Fruit fly (Drosophila melanogaster) whole organism, pupa: Measurements from ENCODE around the gene kst.

Experiments used
- CG10348 ChIP-seq: fragments of 200-800 bp; sonication (Bioruptor generic); IDR thresholded peaks from 2 replicates; pipeline ENCODE4 v1.3.6; 2022; ENCODE audit warnings: missing biosample characterization, missing genetic modification characterization
- CG12605 ChIP-seq: fragments of 200-800 bp; sonication (Bioruptor generic); IDR thresholded peaks from 2 replicates; pipeline ENCODE4 v1.3.6; 2022; ENCODE audit warnings: missing biosample characterization, missing genetic modification characterization
- CG13204 ChIP-seq: fragments of 200-800 bp; sonication (Bioruptor generic); optimal IDR thresholded peaks from 2 replicates; lab custom pipeline; 2018; ENCODE audit warnings: missing biosample characterization, mild to moderate bottlenecking, missing genetic modification characterization, moderate library complexity
- CG14655 ChIP-seq: fragments of 200-800 bp; sonication (Bioruptor generic); optimal IDR thresholded peaks from 3 replicates; lab custom pipeline; 2017; ENCODE audit warnings: mild to moderate bottlenecking, missing biosample characterization, missing genetic modification reagents, missing genetic modification characterization
- CG15710 ChIP-seq: fragments of 200-800 bp; sonication (Bioruptor generic); optimal IDR thresholded peaks from 2 replicates; lab custom pipeline; 2018; ENCODE audit warnings: missing biosample characterization, mild to moderate bottlenecking, missing genetic modification characterization, moderate library complexity
- CG17806 ChIP-seq: fragments of 200-800 bp; sonication (Bioruptor generic); optimal IDR thresholded peaks from 2 replicates; lab custom pipeline; 2018; ENCODE audit warnings: missing biosample characterization, mild to moderate bottlenecking, missing genetic modification characterization, moderate library complexity
- CG32121 ChIP-seq: fragments of 200-800 bp; sonication (Bioruptor generic); IDR thresholded peaks from 2 replicates; pipeline ENCODE4 v1.3.6; 2022; ENCODE audit warnings: missing biosample characterization, missing genetic modification characterization
- CG34367 ChIP-seq: fragments of 200-800 bp; sonication (Bioruptor generic); optimal IDR thresholded peaks from 2 replicates; lab custom pipeline; 2018; ENCODE audit warnings: missing biosample characterization, mild to moderate bottlenecking, missing genetic modification characterization
- CG4496 ChIP-seq: fragments of 200-800 bp; sonication (Bioruptor generic); IDR thresholded peaks from 3 replicates; pipeline ENCODE4 v1.3.6; 2022; ENCODE audit warnings: missing biosample characterization, missing genetic modification characterization
- CG8159 ChIP-seq: fragments of 200-800 bp; sonication (Bioruptor generic); optimal IDR thresholded peaks from 3 replicates; lab custom pipeline; 2018; ENCODE audit warnings: missing biosample characterization, mild to moderate bottlenecking, missing genetic modification characterization, moderate library complexity
- CG8301 ChIP-seq: fragments of 200-800 bp; sonication (Bioruptor generic); optimal IDR thresholded peaks from 2 replicates; lab custom pipeline; 2018; ENCODE audit warnings: missing biosample characterization, mild to moderate bottlenecking, missing genetic modification characterization
- CG9948 ChIP-seq: fragments of 200-800 bp; sonication (Bioruptor generic); optimal IDR thresholded peaks from 2 replicates; lab custom pipeline; 2018; ENCODE audit warnings: missing biosample characterization, mild to moderate bottlenecking, missing genetic modification characterization, moderate library complexity
- D1 ChIP-seq: fragments of 200-800 bp; sonication (Bioruptor generic); optimal IDR thresholded peaks from 2 replicates; lab custom pipeline; 2018; ENCODE audit warnings: missing biosample characterization, mild to moderate bottlenecking, missing genetic modification characterization, moderate library complexity
- EcR ChIP-seq: fragments of 200-800 bp; sonication (Bioruptor generic); optimal IDR thresholded peaks from 3 replicates; lab custom pipeline; 2019; ENCODE audit warnings: missing biosample characterization, missing genetic modification characterization, mild to moderate bottlenecking, moderate library complexity, missing genetic modification reagents
- Ets98B ChIP-seq: fragments of 200-800 bp; sonication (Bioruptor generic); IDR thresholded peaks from 2 replicates; pipeline ENCODE4 v1.3.6; 2022; ENCODE audit warnings: missing biosample characterization, missing genetic modification characterization
- Pif1A ChIP-seq: fragments of 200-800 bp; sonication (Bioruptor generic); optimal IDR thresholded peaks from 3 replicates; lab custom pipeline; 2016; ENCODE audit warnings: missing biosample characterization, missing genetic modification characterization
- Pif1B ChIP-seq: fragments of 200-800 bp; sonication (Bioruptor generic); optimal IDR thresholded peaks from 3 replicates; lab custom pipeline; 2016; ENCODE audit warnings: missing biosample characterization, missing genetic modification characterization
- Snoo ChIP-seq: fragments of 200-800 bp; sonication (Bioruptor generic); optimal IDR thresholded peaks from 3 replicates; lab custom pipeline; 2017; ENCODE audit warnings: missing biosample characterization, mild to moderate bottlenecking, missing genetic modification characterization, inconsistent platforms
- fd96Ca ChIP-seq: fragments of 200-800 bp; sonication (Bioruptor generic); IDR thresholded peaks from 3 replicates; pipeline ENCODE4 v1.3.6; 2022; ENCODE audit warnings: missing biosample characterization, missing genetic modification characterization
- gl ChIP-seq: fragments of 200-800 bp; sonication (Bioruptor generic); optimal IDR thresholded peaks from 2 replicates; lab custom pipeline; 2018; ENCODE audit warnings: missing biosample characterization, mild to moderate bottlenecking, missing genetic modification characterization
- rn ChIP-seq: fragments of 200-800 bp; sonication (Bioruptor generic); IDR thresholded peaks from 2 replicates; pipeline ENCODE4 v1.3.6; 2022; ENCODE audit warnings: missing biosample characterization, missing genetic modification characterization

The kst gene

dm6 chr3L:3349825-3350123 is 13.1 kb downstream of the kst start:
- TF ChIP-seq CG8301 (tag; lab: Kevin White, UChicago), result no peak
- no peak for TF ChIP-seq Snoo (tag; lab: Kevin White, UChicago)
- no peak for TF ChIP-seq CG9948
- no peak for TF ChIP-seq CG8159 (tag; lab: Kevin White, UChicago)

- TF ChIP-seq Pif1A (GFP tag; lab: Kevin White, UChicago) (no peak), rn (GFP tag; lab: Robert Waterston, UW) (no peak), CG10348 (GFP tag; lab: Robert Waterston, UW) (no peak), CG4496 (GFP tag; lab: Robert Waterston, UW) (no peak), CG9948 (no peak), CG8159 (tag; lab: Kevin White, UChicago) (no peak), CG34367 (tag; lab: Kevin White, UChicago) (no peak), CG14655 (GFP tag; lab: Kevin White, UChicago) (no peak)
Measured at dm6 chr3L:3350572-3351343, 14.1 kb downstream of the kst start.

dm6 chr3L:3351814-3352359 is 15.2 kb downstream of the kst start:
- TF ChIP-seq Pif1A (GFP tag; lab: Kevin White, UChicago) (no peak), EcR (peak; percentile 27)

- TF ChIP-seq CG32121 (no peak), Pif1A (GFP tag; lab: Kevin White, UChicago) (no peak), Ets98B (GFP tag; lab: Robert Waterston, UW) (no peak), rn (GFP tag; lab: Robert Waterston, UW) (no peak), CG17806 (tag; lab: Kevin White, UChicago) (no peak), CG12605 (GFP tag; lab: Robert Waterston, UW) (no peak), CG14655 (GFP tag; lab: Kevin White, UChicago) (no peak), Snoo (tag; lab: Kevin White, UChicago) (no peak), gl (tag; lab: Kevin White, UChicago) (no peak), CG15710 (no peak), CG9948 (no peak), D1 (no peak), fd96Ca (GFP tag; lab: Robert Waterston, UW) (no peak), CG10348 (GFP tag; lab: Robert Waterston, UW) (no peak), CG34367 (tag; lab: Kevin White, UChicago) (no peak), CG8301 (tag; lab: Kevin White, UChicago) (no peak), CG4496 (GFP tag; lab: Robert Waterston, UW) (no peak), CG13204 (no peak)
Measured at dm6 chr3L:3352516-3352915, 15.9 kb downstream of the kst start.

dm6 chr3L:3353297-3353696 is 16.6 kb downstream of the kst start:
- no peak for TF ChIP-seq CG8159 (tag; lab: Kevin White, UChicago)
- TF ChIP-seq CG17806 (tag; lab: Kevin White, UChicago), result no peak
- TF ChIP-seq CG8301 (tag; lab: Kevin White, UChicago), result no peak
- TF ChIP-seq fd96Ca (GFP tag; lab: Robert Waterston, UW), result no peak
- TF ChIP-seq Snoo (tag; lab: Kevin White, UChicago), result no peak
- TF ChIP-seq Ets98B (GFP tag; lab: Robert Waterston, UW), result no peak
- TF ChIP-seq gl (tag; lab: Kevin White, UChicago), result no peak
- TF ChIP-seq CG14655 (GFP tag; lab: Kevin White, UChicago), result no peak
- TF ChIP-seq Pif1A (GFP tag; lab: Kevin White, UChicago), result no peak
- TF ChIP-seq CG15710, result no peak
- no peak for TF ChIP-seq rn (GFP tag; lab: Robert Waterston, UW)
- TF ChIP-seq CG13204, result no peak
- no peak for TF ChIP-seq CG4496 (GFP tag; lab: Robert Waterston, UW)
- no peak for TF ChIP-seq D1

- no peak for TF ChIP-seq CG8159 (tag; lab: Kevin White, UChicago)
Measured at dm6 chr3L:3369256-3369655, 32.6 kb downstream of the kst start, which contains the start of gene Drs. TSS of gene Drs (plus strand) at chr3L:3369556.

dm6 chr3L:3373994-3374623 is 37.4 kb downstream of the kst start, which contains the start of the genes Ythdc1 and CG12010:
TSS of gene Ythdc1 (minus strand) at chr3L:3374170.
TSS of gene CG12010 (plus strand) at chr3L:3374282.
- TF ChIP-seq CG12605 (GFP tag; lab: Robert Waterston, UW) (peak; percentile 15; the same call in 1 of the 2 replicates), Pif1B (GFP tag; lab: Kevin White, UChicago) (no peak), CG32121 (no peak), gl (tag; lab: Kevin White, UChicago) (no peak), EcR (no peak)
